Worm (Caenorhabditis elegans) whole organism, L4 larva: ENCODE data around the gene col-96.
A peak's percentile ranks its signal among the peaks of the same experiment; 100 is the strongest.

Experiments
- F10B5.3 ChIP-seq: sonication (generic microtip); optimal IDR thresholded peaks from 2 replicates; lab custom pipeline; 2016; ENCODE audit warnings: mild to moderate bottlenecking, missing genetic modification characterization, missing compliant biosample characterization
- F37D6.2 ChIP-seq: sonication (generic microtip); optimal IDR thresholded peaks from 2 replicates; lab custom pipeline; 2016; ENCODE audit warnings: mild to moderate bottlenecking, missing genetic modification characterization, missing compliant biosample characterization
- F44E2.7 ChIP-seq: fragments of 200-800 bp; sonication (Bioruptor generic); IDR thresholded peaks from 2 replicates; pipeline ENCODE4 v2.1.2; 2022; ENCODE audit warnings: missing genetic modification characterization, missing compliant biosample characterization
- F49E8.2 ChIP-seq: sonication (generic microtip); optimal IDR thresholded peaks from 2 replicates; lab custom pipeline; 2016; ENCODE audit warnings: missing compliant biosample characterization, mild to moderate bottlenecking, missing genetic modification characterization, borderline replicate concordance
- T20F7.1 ChIP-seq: fragments of 200-800 bp; sonication (Bioruptor generic); optimal IDR thresholded peaks from 2 replicates; lab custom pipeline; 2018; ENCODE audit warnings: mild to moderate bottlenecking, missing genetic modification characterization, missing compliant biosample characterization
- T26A8.4 ChIP-seq: fragments of 200-800 bp; sonication (Bioruptor generic); IDR thresholded peaks from 2 replicates; pipeline ENCODE4 v1.3.6; 2022; ENCODE audit warnings: missing genetic modification characterization, missing compliant biosample characterization
- Y48G9A.11 ChIP-seq: fragments of 200-800 bp; sonication (Bioruptor generic); IDR thresholded peaks from 2 replicates; pipeline ENCODE4 v1.3.6; 2022; ENCODE audit warnings: missing genetic modification reagents, missing genetic modification characterization, missing compliant biosample characterization
- Y5F2A.4 ChIP-seq: fragments of 200-800 bp; sonication (Bioruptor generic); optimal IDR thresholded peaks from 2 replicates; lab custom pipeline; 2018; ENCODE audit warnings: mild to moderate bottlenecking, missing genetic modification characterization, missing compliant biosample characterization
- aha-1 ChIP-seq: fragments of 150-350 bp; peaks from one replicate; lab custom pipeline; 2014; ENCODE audit warnings: missing biosample characterization, missing genetic modification characterization
- ama-1 ChIP-seq: fragments of 150-350 bp; optimal IDR thresholded peaks from 2 replicates; lab custom pipeline; 2014; ENCODE audit warnings: inconsistent platforms, mixed read lengths
- arid-1 ChIP-seq: fragments of 200-800 bp; sonication (Bioruptor generic); conservative IDR thresholded peaks from 2 replicates; pipeline ENCODE4 v1.3.6; 2022; ENCODE audit warnings: missing genetic modification reagents, missing genetic modification characterization, missing compliant biosample characterization
- attf-4 ChIP-seq: sonication (generic microtip); optimal IDR thresholded peaks from 3 replicates; lab custom pipeline; 2017; ENCODE audit warnings: missing biosample characterization, missing genetic modification characterization
- ceh-28 ChIP-seq: fragments of 150-350 bp; optimal IDR thresholded peaks from 2 replicates; lab custom pipeline; 2014; ENCODE audit warnings: missing biosample characterization, missing genetic modification reagents, missing genetic modification characterization
- ces-1 ChIP-seq: fragments of 150-350 bp; sonication (generic microtip); optimal IDR thresholded peaks from 4 replicates; lab custom pipeline; 2014; ENCODE audit warnings: missing biosample characterization, missing genetic modification reagents, missing genetic modification characterization
- cey-2 ChIP-seq: sonication (generic microtip); optimal IDR thresholded peaks from 3 replicates; lab custom pipeline; 2017; ENCODE audit warnings: missing genetic modification characterization, mild to moderate bottlenecking, missing compliant biosample characterization, antibody characterized with exemption, borderline replicate concordance; ENCODE audit not compliant: insufficient read depth
- ctbp-1 ChIP-seq: fragments of 200-800 bp; sonication (Bioruptor generic); IDR thresholded peaks from 2 replicates; pipeline ENCODE4 v1.3.6; 2022; ENCODE audit warnings: missing genetic modification reagents, missing genetic modification characterization, missing compliant biosample characterization
- daf-12 ChIP-seq: fragments of 150-350 bp; optimal IDR thresholded peaks from 2 replicates; lab custom pipeline; 2014; ENCODE audit warnings: missing biosample characterization, missing genetic modification reagents, missing genetic modification characterization
- daf-16 ChIP-seq, 3 experiments: sonication (generic microtip); optimal IDR thresholded peaks; 2 replicates each; lab custom pipeline; 2016 to 2017; ENCODE audit warnings: missing genetic modification characterization in 3 of 3, missing genetic modification reagents in 3 of 3, mild to moderate bottlenecking in 2 of 3, missing compliant biosample characterization in 2 of 3, missing biosample characterization in 1 of 3, moderate library complexity in 1 of 3
- dmd-8 ChIP-seq: fragments of 200-800 bp; sonication (Bioruptor generic); IDR thresholded peaks from 2 replicates; pipeline ENCODE4 v1.3.6; 2022; ENCODE audit warnings: missing genetic modification characterization, missing compliant biosample characterization
- dpl-1 ChIP-seq: fragments of 150-350 bp; optimal IDR thresholded peaks from 2 replicates; lab custom pipeline; 2014; ENCODE audit warnings: missing biosample characterization, missing genetic modification reagents, missing genetic modification characterization
- duxl-1 ChIP-seq: sonication (generic microtip); optimal IDR thresholded peaks from 2 replicates; lab custom pipeline; 2016; ENCODE audit warnings: mild to moderate bottlenecking, missing genetic modification characterization, moderate library complexity, missing compliant biosample characterization; ENCODE audit not compliant: poor library complexity
- fos-1 ChIP-seq: fragments of 150-350 bp; optimal IDR thresholded peaks from 2 replicates; lab custom pipeline; 2014; ENCODE audit warnings: missing biosample characterization, missing genetic modification characterization
- hmg-1.1 ChIP-seq: fragments of 200-800 bp; sonication (Bioruptor generic); IDR thresholded peaks from 2 replicates; pipeline ENCODE4 v1.3.6; 2022; ENCODE audit warnings: missing genetic modification reagents, missing genetic modification characterization, missing compliant biosample characterization
- jun-1 ChIP-seq: fragments of 150-350 bp; optimal IDR thresholded peaks from 2 replicates; lab custom pipeline; 2014; ENCODE audit warnings: missing biosample characterization, missing genetic modification reagents, missing genetic modification characterization
- lin-1 ChIP-seq: fragments of 200-800 bp; sonication (Bioruptor generic); IDR thresholded peaks from 2 replicates; pipeline ENCODE4 v1.3.6; 2022; ENCODE audit warnings: missing genetic modification reagents, missing genetic modification characterization, missing compliant biosample characterization
- lin-15B ChIP-seq: fragments of 150-350 bp; sonication (generic microtip); optimal IDR thresholded peaks from 3 replicates; lab custom pipeline; 2014; ENCODE audit warnings: missing biosample characterization, missing genetic modification characterization
- lin-39 ChIP-seq: fragments of 150-350 bp; optimal IDR thresholded peaks from 2 replicates; lab custom pipeline; 2014; ENCODE audit warnings: missing biosample characterization, missing genetic modification reagents, missing genetic modification characterization
- mxl-3 ChIP-seq: fragments of 200-800 bp; sonication (Bioruptor generic); optimal IDR thresholded peaks from 2 replicates; lab custom pipeline; 2018; ENCODE audit warnings: mild to moderate bottlenecking, missing genetic modification characterization, missing compliant biosample characterization
- nhr-10 ChIP-seq: fragments of 150-350 bp; optimal IDR thresholded peaks from 2 replicates; lab custom pipeline; 2014; ENCODE audit warnings: missing biosample characterization, missing genetic modification characterization
- nhr-11 ChIP-seq: fragments of 150-350 bp; optimal IDR thresholded peaks from 2 replicates; lab custom pipeline; 2014; ENCODE audit warnings: missing biosample characterization, missing genetic modification characterization
- nhr-76 ChIP-seq: fragments of 150-350 bp; optimal IDR thresholded peaks from 2 replicates; lab custom pipeline; 2014; ENCODE audit warnings: missing biosample characterization, missing genetic modification characterization
- pha-4 ChIP-seq, 2 experiments: fragments of 150-350 bp in 1 of 2; fragments of 200-800 bp in 1 of 2; sonication (Bioruptor generic) in 1 of 2; IDR thresholded peaks in 1 of 2; optimal IDR thresholded peaks in 1 of 2; 2 replicates each; pipeline versions ENCODE4 v1.3.6 to Lab custom; 2014 to 2022; ENCODE audit warnings: missing genetic modification characterization in 2 of 2, missing genetic modification reagents in 2 of 2, missing biosample characterization in 1 of 2, missing compliant biosample characterization in 1 of 2
- php-3 ChIP-seq: fragments of 200-800 bp; sonication (Bioruptor generic); IDR thresholded peaks from 2 replicates; pipeline ENCODE4 v1.3.6; 2022; ENCODE audit warnings: missing genetic modification reagents, missing genetic modification characterization, missing compliant biosample characterization
- rbr-2 ChIP-seq: sonication (generic microtip); optimal IDR thresholded peaks from 2 replicates; lab custom pipeline; 2016; ENCODE audit warnings: missing genotype, missing genetic modification characterization, missing compliant biosample characterization
- saeg-2 ChIP-seq: fragments of 200-800 bp; sonication (Bioruptor generic); IDR thresholded peaks from 2 replicates; pipeline ENCODE4 v1.3.6; 2022; ENCODE audit warnings: missing genetic modification reagents, missing genetic modification characterization, missing compliant biosample characterization
- sdz-12 ChIP-seq: fragments of 200-800 bp; sonication (Bioruptor generic); optimal IDR thresholded peaks from 2 replicates; lab custom pipeline; 2018; ENCODE audit warnings: mild to moderate bottlenecking, missing genetic modification characterization, missing compliant biosample characterization
- set-16 ChIP-seq: fragments of 200-800 bp; sonication (Bioruptor generic); IDR thresholded peaks from 2 replicates; pipeline ENCODE4 v1.3.6; 2022; ENCODE audit warnings: missing genetic modification reagents, missing genetic modification characterization, missing compliant biosample characterization
- skn-1 ChIP-seq: fragments of 150-350 bp; optimal IDR thresholded peaks from 2 replicates; lab custom pipeline; 2014; ENCODE audit warnings: missing biosample characterization, missing genetic modification characterization
- snpc-1.2 ChIP-seq: fragments of 200-800 bp; sonication (Bioruptor generic); IDR thresholded peaks from 2 replicates; pipeline ENCODE4 v1.3.6; 2022; ENCODE audit warnings: missing genetic modification reagents, missing genetic modification characterization, missing compliant biosample characterization
- snpc-4 ChIP-seq: fragments of 150-350 bp; optimal IDR thresholded peaks from 2 replicates; lab custom pipeline; 2014; ENCODE audit warnings: missing biosample characterization, missing genetic modification characterization
- tra-1 ChIP-seq: fragments of 200-800 bp; sonication (Bioruptor generic); IDR thresholded peaks from 2 replicates; pipeline ENCODE4 v1.3.6; 2022; ENCODE audit warnings: missing genetic modification reagents, missing genetic modification characterization, missing compliant biosample characterization
- zag-1 ChIP-seq: fragments of 150-350 bp; optimal IDR thresholded peaks from 2 replicates; lab custom pipeline; 2014; ENCODE audit warnings: missing biosample characterization, missing genetic modification characterization
- zip-2 ChIP-seq: fragments of 150-350 bp; optimal IDR thresholded peaks from 2 replicates; lab custom pipeline; 2014; ENCODE audit warnings: missing biosample characterization, missing genetic modification characterization

col-96 gene

DNA sequence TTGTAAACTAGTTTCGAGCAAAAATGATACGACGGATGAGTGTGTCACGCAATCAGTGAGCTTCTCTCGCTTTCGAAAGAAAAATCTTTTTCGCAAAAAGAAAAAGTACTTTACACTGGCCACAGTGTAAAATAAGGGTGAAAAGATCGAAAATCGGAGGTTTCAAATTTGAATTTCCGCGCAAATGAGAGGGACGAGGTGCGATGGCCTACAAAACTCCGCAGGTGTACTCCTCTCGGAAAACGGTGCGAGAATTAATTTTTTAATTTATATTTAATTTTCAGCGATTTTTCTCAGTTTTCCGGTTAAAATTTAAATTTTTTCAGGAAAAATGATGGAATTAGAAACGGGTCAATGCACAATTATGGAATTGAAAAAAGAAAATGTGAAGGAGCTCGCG lies 40.2 kb upstream of the col-96 start, which contains the start of gene mrt-2 (continued):
- no peak for TF ChIP-seq F10B5.3 (tag; lab: Kevin White, UChicago)
- no peak for TF ChIP-seq set-16 (GFP tag; lab: Robert Waterston, UW)
- TF ChIP-seq daf-12 (tag; lab: Kevin White, UChicago), result no peak
- 0 out of 2 replicates have a peak, but pooled peaks have one; percentile 18 for TF ChIP-seq lin-1 (GFP tag; lab: Robert Waterston, UW)
- TF ChIP-seq T20F7.1 (GFP tag; lab: Kevin White, UChicago), result no peak
- no peak for TF ChIP-seq ces-1 (GFP tag; lab: Kevin White, UChicago)
- TF ChIP-seq pha-4 (GFP tag; IDR thresholded peaks at IDR 0.05; lab: Robert Waterston, UW), result 0 out of 2 replicates have a peak, but pooled peaks have one; percentile 60
- peak; percentile 16 for TF ChIP-seq pha-4 (tag; optimal IDR thresholded peaks at IDR 0.05; lab: Kevin White, UChicago)
- no peak for TF ChIP-seq Y5F2A.4 (GFP tag; lab: Kevin White, UChicago)
- TF ChIP-seq php-3 (GFP tag; lab: Robert Waterston, UW), result no peak
- peak; percentile 97 for TF ChIP-seq dpl-1 (GFP tag; lab: Kevin White, UChicago)

DNA sequence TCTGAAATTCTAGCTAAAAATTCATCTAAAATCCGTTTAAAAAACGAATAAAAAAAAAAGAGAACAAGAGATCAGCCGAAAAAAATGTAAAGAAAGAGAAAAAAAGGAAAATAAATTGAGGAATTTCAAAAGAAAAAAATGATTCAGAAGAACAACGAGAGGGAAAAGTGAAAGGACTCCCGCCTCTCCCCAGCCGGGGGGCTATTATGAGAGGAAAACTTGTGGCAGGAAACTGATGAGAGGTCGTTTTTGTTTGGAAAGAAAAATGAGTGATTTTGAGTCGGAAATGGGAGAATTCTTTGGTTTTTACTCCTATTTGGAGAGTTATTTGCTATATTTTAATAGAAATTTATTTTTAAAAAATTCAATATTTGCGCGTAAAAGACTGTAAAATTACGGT lies 35.6 kb upstream of the col-96 start:
- no peak for TF ChIP-seq T26A8.4 (GFP tag; lab: Robert Waterston, UW)
- no peak for TF ChIP-seq daf-16 (GFP tag; optimal IDR thresholded peaks at IDR 0.05; lab: Kevin White, UChicago)
- TF ChIP-seq daf-16 (tag; optimal IDR thresholded peaks at IDR 0.05; lab: Kevin White, UChicago), result no peak

DNA sequence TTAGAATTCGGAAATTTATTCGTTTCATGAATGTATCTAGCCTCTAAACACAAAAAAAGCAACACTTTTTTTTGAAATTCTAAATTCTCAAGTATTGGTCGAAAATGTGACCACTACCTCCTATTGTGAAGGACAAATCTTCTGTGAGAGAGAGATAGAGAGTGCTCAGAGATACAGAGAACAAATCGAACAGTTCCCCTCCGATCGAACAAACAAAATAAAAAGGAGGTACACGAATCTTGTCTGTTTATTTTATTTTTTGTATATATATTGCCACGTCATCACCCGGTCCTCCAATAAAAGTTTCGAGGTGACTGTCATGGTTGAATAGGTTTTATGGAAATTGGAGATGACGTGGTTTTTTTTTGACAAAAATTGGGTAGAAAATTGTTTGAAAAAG lies 34.3 kb upstream of the col-96 start:
- TF ChIP-seq dmd-8 (no peak), aha-1 (tag; lab: Kevin White, UChicago) (peak; percentile 46), saeg-2 (GFP tag; lab: Robert Waterston, UW) (no peak), ceh-28 (tag; lab: Kevin White, UChicago) (no peak), F49E8.2 (tag; lab: Kevin White, UChicago) (no peak), pha-4 (GFP tag; IDR thresholded peaks at IDR 0.05; lab: Robert Waterston, UW) (no peak), pha-4 (tag; optimal IDR thresholded peaks at IDR 0.05; lab: Kevin White, UChicago) (peak; percentile 71), dpl-1 (GFP tag; lab: Kevin White, UChicago) (peak; percentile 3)

DNA sequence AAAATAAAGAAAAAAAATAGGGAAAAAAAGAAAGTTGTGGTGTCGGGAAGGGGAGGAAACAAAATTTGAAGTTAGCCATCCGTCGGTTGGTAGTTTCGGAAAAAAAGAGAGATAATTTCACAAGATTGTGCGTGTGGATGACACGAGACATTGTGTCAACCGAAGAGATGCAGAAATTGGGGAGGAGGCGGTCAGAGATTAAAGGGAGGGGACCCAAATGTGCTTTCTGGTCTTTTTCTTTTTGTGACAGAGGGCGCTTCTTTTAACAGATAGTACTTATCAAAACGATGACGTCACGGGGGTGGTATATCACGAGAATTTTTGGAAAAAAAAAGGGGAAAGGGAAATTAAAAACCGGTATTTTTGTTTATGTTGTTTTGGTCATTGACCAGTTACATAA lies 31.9 kb upstream of the col-96 start:
- TF ChIP-seq ama-1, result no peak
- TF ChIP-seq Y5F2A.4 (GFP tag; lab: Kevin White, UChicago), result no peak
- TF ChIP-seq fos-1 (tag; lab: Kevin White, UChicago), result no peak
- no peak for TF ChIP-seq nhr-10 (tag; lab: Kevin White, UChicago)
- no peak for TF ChIP-seq sdz-12 (GFP tag; lab: Kevin White, UChicago)
- TF ChIP-seq skn-1 (tag; lab: Kevin White, UChicago), result no peak
- TF ChIP-seq nhr-76 (tag; lab: Kevin White, UChicago), result no peak
- TF ChIP-seq tra-1 (GFP tag; lab: Robert Waterston, UW), result no peak
- TF ChIP-seq lin-15B (tag; lab: Kevin White, UChicago), result no peak
- no peak for TF ChIP-seq lin-1 (GFP tag; lab: Robert Waterston, UW)
- TF ChIP-seq nhr-11 (tag; lab: Kevin White, UChicago), result no peak
- TF ChIP-seq F37D6.2 (tag; lab: Kevin White, UChicago), result no peak
- no peak for TF ChIP-seq zag-1 (tag; lab: Kevin White, UChicago)
- no peak for TF ChIP-seq pha-4 (GFP tag; IDR thresholded peaks at IDR 0.05; lab: Robert Waterston, UW)
- TF ChIP-seq pha-4 (tag; optimal IDR thresholded peaks at IDR 0.05; lab: Kevin White, UChicago), result no peak
- no peak for TF ChIP-seq snpc-4 (tag; lab: Kevin White, UChicago)
- TF ChIP-seq T26A8.4 (GFP tag; lab: Robert Waterston, UW), result no peak
- TF ChIP-seq F49E8.2 (tag; lab: Kevin White, UChicago), result no peak
- no peak for TF ChIP-seq cey-2 (tag; lab: Kevin White, UChicago)
- no peak for TF ChIP-seq T20F7.1 (GFP tag; lab: Kevin White, UChicago)
- TF ChIP-seq Y48G9A.11 (GFP tag; lab: Robert Waterston, UW), result no peak
- peak; percentile 1 for TF ChIP-seq rbr-2 (tag; lab: Kevin White, UChicago)
- no peak for TF ChIP-seq set-16 (GFP tag; lab: Robert Waterston, UW)
- no peak for TF ChIP-seq zip-2 (tag; lab: Kevin White, UChicago)
- no peak for TF ChIP-seq mxl-3 (GFP tag; lab: Kevin White, UChicago)
- TF ChIP-seq ceh-28 (tag; lab: Kevin White, UChicago), result no peak
- TF ChIP-seq snpc-1.2 (GFP tag; lab: Robert Waterston, UW), result no peak
- TF ChIP-seq jun-1 (tag; lab: Kevin White, UChicago), result no peak
- TF ChIP-seq lin-39 (tag; lab: Kevin White, UChicago), result peak; percentile 42
- no peak for TF ChIP-seq attf-4 (tag; lab: Kevin White, UChicago)
- no peak for TF ChIP-seq duxl-1 (tag; lab: Kevin White, UChicago)
- no peak for TF ChIP-seq arid-1
- TF ChIP-seq F44E2.7 (GFP tag; lab: Robert Waterston, UW), result no peak
- TF ChIP-seq ctbp-1 (GFP tag; lab: Robert Waterston, UW), result 0 out of 2 replicates have a peak, but pooled peaks have one; percentile 36
- TF ChIP-seq php-3 (GFP tag; lab: Robert Waterston, UW), result no peak
- no peak for TF ChIP-seq hmg-1.1 (GFP tag; lab: Robert Waterston, UW)
